Fruit fly (Drosophila melanogaster) whole organism, embryonic: ENCODE results near the gene CG34451.

Experiments used
- C15 ChIP-seq: fragments of 200-800 bp; sonication (Bioruptor generic); IDR thresholded peaks from 3 replicates; pipeline ENCODE4 v1.3.6; 2022; ENCODE audit warnings: missing biosample characterization, missing genetic modification characterization
- CG10431 ChIP-seq: fragments of 200-800 bp; sonication (Bioruptor generic); optimal IDR thresholded peaks from 3 replicates; lab custom pipeline; 2018; ENCODE audit warnings: missing biosample characterization, mild to moderate bottlenecking, missing genetic modification characterization
- CG11696 ChIP-seq: fragments of 200-800 bp; sonication (Bioruptor generic); IDR thresholded peaks from 2 replicates; pipeline ENCODE4 v1.3.6; 2022; ENCODE audit warnings: missing biosample characterization, missing genetic modification characterization
- CG12104 ChIP-seq: fragments of 200-800 bp; sonication (Bioruptor generic); optimal IDR thresholded peaks from 3 replicates; lab custom pipeline; 2016; ENCODE audit warnings: missing biosample characterization, missing genetic modification characterization
- CG15696 ChIP-seq: fragments of 200-800 bp; sonication (Bioruptor generic); optimal IDR thresholded peaks from 2 replicates; lab custom pipeline; 2019; ENCODE audit warnings: missing biosample characterization, mild to moderate bottlenecking, missing genetic modification characterization, moderate library complexity
- CG16863 ChIP-seq: fragments of 200-800 bp; sonication (Bioruptor generic); optimal IDR thresholded peaks from 3 replicates; lab custom pipeline; 2016; ENCODE audit warnings: missing biosample characterization, missing genetic modification characterization
- CG17612 ChIP-seq: fragments of 200-800 bp; sonication (Bioruptor generic); IDR thresholded peaks from 2 replicates; pipeline ENCODE4 v1.3.6; 2022; ENCODE audit warnings: missing biosample characterization, missing genetic modification characterization
- CG17829 ChIP-seq: fragments of 200-800 bp; optimal IDR thresholded peaks from 2 replicates; lab custom pipeline; 2019; ENCODE audit warnings: missing biosample characterization, mild to moderate bottlenecking, missing genetic modification characterization, moderate library complexity
- CG2202 ChIP-seq: fragments of 200-800 bp; sonication (Bioruptor generic); optimal IDR thresholded peaks from 2 replicates; lab custom pipeline; 2018; ENCODE audit warnings: missing biosample characterization, mild to moderate bottlenecking, missing genetic modification characterization
- CG2889 ChIP-seq: fragments of 200-800 bp; sonication (Bioruptor generic); IDR thresholded peaks from 3 replicates; pipeline ENCODE4 v1.3.6; 2022; ENCODE audit warnings: missing biosample characterization, missing genetic modification characterization
- CG3407 ChIP-seq: fragments of 200-800 bp; sonication (Bioruptor generic); optimal IDR thresholded peaks from 2 replicates; lab custom pipeline; 2018; ENCODE audit warnings: missing biosample characterization, mild to moderate bottlenecking, missing genetic modification characterization
- CG34422 ChIP-seq: fragments of 200-800 bp; sonication (Bioruptor generic); IDR thresholded peaks from 3 replicates; pipeline ENCODE4 v1.3.6; 2022; ENCODE audit warnings: missing biosample characterization, missing genetic modification characterization
- CG4282 ChIP-seq: fragments of 200-800 bp; sonication (Bioruptor generic); optimal IDR thresholded peaks from 2 replicates; lab custom pipeline; 2016; ENCODE audit warnings: missing biosample characterization, missing genetic modification characterization
- CG4424 ChIP-seq: fragments of 200-800 bp; sonication (Bioruptor generic); optimal IDR thresholded peaks from 3 replicates; lab custom pipeline; 2016; ENCODE audit warnings: missing biosample characterization, missing genetic modification characterization
- CG4707 ChIP-seq: fragments of 200-800 bp; sonication (Bioruptor generic); optimal IDR thresholded peaks from 2 replicates; lab custom pipeline; 2018; ENCODE audit warnings: missing biosample characterization, mild to moderate bottlenecking, missing genetic modification characterization, moderate library complexity
- CG7786 ChIP-seq: fragments of 200-800 bp; sonication (Bioruptor generic); optimal IDR thresholded peaks from 2 replicates; lab custom pipeline; 2016; ENCODE audit warnings: missing biosample characterization, missing genetic modification characterization
- CG8281 ChIP-seq: fragments of 200-800 bp; sonication (Bioruptor generic); optimal IDR thresholded peaks from 2 replicates; lab custom pipeline; 2018; ENCODE audit warnings: missing biosample characterization, mild to moderate bottlenecking, missing genetic modification characterization, moderate library complexity
- CG8478 ChIP-seq: fragments of >200 bp; optimal IDR thresholded peaks from 2 replicates; lab custom pipeline; 2018
- D ChIP-seq, 2 experiments: fragments of 200-800 bp in 1 of 2; fragments of >200 bp in 1 of 2; sonication (Bioruptor generic) in 1 of 2; optimal IDR thresholded peaks; 2 replicates in 1 of 2; 3 replicates in 1 of 2; lab custom pipeline; 2017; ENCODE audit warnings: mild to moderate bottlenecking in 1 of 2, missing biosample characterization in 1 of 2, missing genetic modification characterization in 1 of 2, missing genetic modification reagents in 1 of 2
- Dbx ChIP-seq: fragments of 200-800 bp; sonication (Bioruptor generic); IDR thresholded peaks from 3 replicates; pipeline ENCODE4 v1.3.6; 2022; ENCODE audit warnings: missing biosample characterization, missing genetic modification characterization
- Doc3 ChIP-seq: fragments of 200-800 bp; sonication (Bioruptor generic); IDR thresholded peaks from 3 replicates; pipeline ENCODE4 v1.3.6; 2022; ENCODE audit warnings: missing biosample characterization, missing genetic modification characterization; ENCODE audit not compliant: partially characterized antibody
- Ets97D ChIP-seq: fragments of 200-800 bp; sonication (Bioruptor generic); optimal IDR thresholded peaks from 3 replicates; lab custom pipeline; 2016; ENCODE audit warnings: missing biosample characterization, missing genetic modification characterization
- Hsf ChIP-seq: fragments of 200-800 bp; sonication (Bioruptor generic); optimal IDR thresholded peaks from 3 replicates; lab custom pipeline; 2016; ENCODE audit warnings: missing biosample characterization, missing genetic modification characterization
- Kr ChIP-seq: fragments of 200-800 bp; sonication (Bioruptor generic); optimal IDR thresholded peaks from 2 replicates; lab custom pipeline; 2017; ENCODE audit warnings: missing biosample characterization, mild to moderate bottlenecking, missing genetic modification characterization
- NK7.1 ChIP-seq: fragments of 200-800 bp; sonication (Bioruptor generic); optimal IDR thresholded peaks from 3 replicates; lab custom pipeline; 2016; ENCODE audit warnings: missing biosample characterization, missing genetic modification characterization
- Xbp1 ChIP-seq: fragments of 200-800 bp; sonication (Bioruptor generic); optimal IDR thresholded peaks from 3 replicates; lab custom pipeline; 2016; ENCODE audit warnings: missing biosample characterization, mild to moderate bottlenecking, missing genetic modification characterization
- ara ChIP-seq: fragments of 200-800 bp; sonication (Bioruptor generic); IDR thresholded peaks from 2 replicates; pipeline ENCODE4 v1.3.6; 2022; ENCODE audit warnings: missing biosample characterization, missing genetic modification characterization
- bab2 ChIP-seq: fragments of 200-800 bp; sonication (Bioruptor generic); optimal IDR thresholded peaks from 2 replicates; lab custom pipeline; 2016; ENCODE audit warnings: missing biosample characterization, missing genetic modification characterization
- bcd ChIP-seq: fragments of 200-800 bp; sonication (Bioruptor generic); optimal IDR thresholded peaks from 2 replicates; lab custom pipeline; 2017; ENCODE audit warnings: missing biosample characterization, mild to moderate bottlenecking, missing genetic modification characterization
- bigmax ChIP-seq: fragments of 200-800 bp; sonication (Bioruptor generic); optimal IDR thresholded peaks from 2 replicates; lab custom pipeline; 2018; ENCODE audit warnings: missing biosample characterization, mild to moderate bottlenecking, missing genetic modification characterization
- chinmo ChIP-seq: fragments of 200-800 bp; sonication (Bioruptor generic); IDR thresholded peaks from 4 replicates; pipeline ENCODE4 v1.3.6; 2022; ENCODE audit warnings: missing biosample characterization, missing genetic modification characterization; ENCODE audit not compliant: partially characterized antibody
- crc ChIP-seq: fragments of 200-800 bp; sonication (Bioruptor generic); optimal IDR thresholded peaks from 2 replicates; lab custom pipeline; 2016; ENCODE audit warnings: missing biosample characterization, missing genetic modification characterization
- crp ChIP-seq, 2 experiments: fragments of 200-800 bp; sonication (Bioruptor generic); optimal IDR thresholded peaks; 2 replicates in 1 of 2; 3 replicates in 1 of 2; lab custom pipeline; 2017; ENCODE audit warnings: missing biosample characterization in 2 of 2, missing genetic modification characterization in 2 of 2, mild to moderate bottlenecking in 1 of 2, moderate library complexity in 1 of 2
- cwo ChIP-seq: fragments of 200-800 bp; sonication (Bioruptor generic); optimal IDR thresholded peaks from 3 replicates; lab custom pipeline; 2017; ENCODE audit warnings: missing biosample characterization, missing genetic modification characterization, mild to moderate bottlenecking, moderate library complexity, missing genetic modification reagents
- dysf ChIP-seq: fragments of 200-800 bp; sonication (Bioruptor generic); IDR thresholded peaks from 3 replicates; pipeline ENCODE4 v1.3.6; 2022; ENCODE audit warnings: missing biosample characterization, missing genetic modification characterization
- ewg ChIP-seq: fragments of 200-800 bp; sonication (Bioruptor generic); optimal IDR thresholded peaks from 3 replicates; lab custom pipeline; 2017; ENCODE audit warnings: mild to moderate bottlenecking, missing biosample characterization, missing genetic modification reagents, missing genetic modification characterization
- fu2 ChIP-seq: fragments of 200-800 bp; sonication (Bioruptor generic); optimal IDR thresholded peaks from 2 replicates; lab custom pipeline; 2016; ENCODE audit warnings: missing biosample characterization, missing genetic modification characterization
- gcm ChIP-seq: fragments of 200-800 bp; sonication (Bioruptor generic); optimal IDR thresholded peaks from 2 replicates; lab custom pipeline; 2019; ENCODE audit warnings: missing biosample characterization, mild to moderate bottlenecking, missing genetic modification characterization, moderate library complexity
- gcm2 ChIP-seq: fragments of 200-800 bp; sonication (Bioruptor generic); optimal IDR thresholded peaks from 2 replicates; lab custom pipeline; 2016; ENCODE audit warnings: missing biosample characterization, missing genetic modification characterization
- gsb-n ChIP-seq: fragments of 200-800 bp; sonication (Bioruptor generic); optimal IDR thresholded peaks from 3 replicates; lab custom pipeline; 2018; ENCODE audit warnings: missing biosample characterization, mild to moderate bottlenecking, missing genetic modification characterization
- hkb ChIP-seq, 2 experiments: fragments of 200-800 bp in 1 of 2; fragments of >200 bp in 1 of 2; sonication (Bioruptor generic) in 1 of 2; IDR thresholded peaks in 1 of 2; optimal IDR thresholded peaks in 1 of 2; 2 replicates each; pipeline versions ENCODE4 v1.3.6 to Lab custom; 2017 to 2022; ENCODE audit warnings: missing biosample characterization in 1 of 2, missing genetic modification characterization in 1 of 2
- ken ChIP-seq: fragments of 200-800 bp; sonication (Bioruptor generic); IDR thresholded peaks from 3 replicates; pipeline ENCODE4 v1.3.6; 2022; ENCODE audit warnings: missing biosample characterization, missing genetic modification characterization
- oc ChIP-seq: fragments of 200-800 bp; sonication (Bioruptor generic); optimal IDR thresholded peaks from 2 replicates; lab custom pipeline; 2018; ENCODE audit warnings: missing biosample characterization, mild to moderate bottlenecking, missing genetic modification characterization, moderate library complexity
- seq ChIP-seq: fragments of 200-800 bp; sonication (Bioruptor generic); IDR thresholded peaks from 2 replicates; pipeline ENCODE4 v1.3.6; 2022; ENCODE audit warnings: missing biosample characterization, missing genetic modification characterization
- sima ChIP-seq: fragments of 200-800 bp; sonication (Bioruptor generic); optimal IDR thresholded peaks from 2 replicates; lab custom pipeline; 2016; ENCODE audit warnings: missing biosample characterization, missing genetic modification characterization
- slbo ChIP-seq: fragments of 200-800 bp; sonication (Bioruptor generic); IDR thresholded peaks from 2 replicates; pipeline ENCODE4 v1.3.6; 2022; ENCODE audit warnings: missing biosample characterization, missing genetic modification characterization
- tna ChIP-seq: fragments of 200-800 bp; sonication (Bioruptor generic); IDR thresholded peaks from 2 replicates; pipeline ENCODE4 v1.3.6; 2022; ENCODE audit warnings: missing biosample characterization, missing genetic modification characterization; ENCODE audit not compliant: partially characterized antibody
- unc-4 ChIP-seq: fragments of 200-800 bp; sonication (Bioruptor generic); IDR thresholded peaks from 2 replicates; pipeline ENCODE4 v1.3.6; 2022; ENCODE audit warnings: missing biosample characterization, missing genetic modification characterization; ENCODE audit not compliant: partially characterized antibody
- zf30C ChIP-seq: fragments of 200-800 bp; sonication (Bioruptor generic); optimal IDR thresholded peaks from 3 replicates; lab custom pipeline; 2018; ENCODE audit warnings: missing biosample characterization, mild to moderate bottlenecking, missing genetic modification characterization

CG34451 gene

DNA sequence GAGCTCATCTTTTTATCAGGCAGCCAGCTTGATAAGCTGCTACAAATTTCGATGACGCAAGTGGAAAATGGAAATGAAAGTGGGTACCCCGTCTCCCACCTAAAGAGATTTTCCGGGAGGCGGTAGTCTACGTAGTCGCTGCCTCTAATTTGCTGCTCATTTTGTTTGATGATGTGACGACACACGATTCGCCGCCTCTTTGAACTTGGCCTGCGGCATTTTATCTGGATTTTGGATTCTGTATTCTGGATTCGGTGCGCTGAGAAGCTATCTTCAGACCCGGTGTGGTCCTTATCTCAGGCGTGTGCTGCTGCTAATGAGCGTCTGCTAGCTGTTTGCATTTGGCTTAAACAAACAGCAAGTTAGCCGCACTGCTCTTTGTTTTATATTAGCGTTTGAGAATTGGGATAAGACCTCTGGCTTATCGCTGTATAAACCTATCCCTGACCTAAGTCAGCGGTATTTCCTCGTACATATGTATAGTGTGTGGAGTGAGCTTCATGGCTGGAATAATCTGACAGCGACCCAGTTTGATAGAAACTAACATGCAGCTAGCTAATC, 22.1 kb upstream of the CG34451 start (continued):
- TF ChIP-seq C15 (GFP tag; lab: Robert Waterston, UW) (no peak), CG4424 (GFP tag; lab: Kevin White, UChicago) (no peak), CG7786 (GFP tag; lab: Kevin White, UChicago) (peak; percentile 7), CG3407 (GFP tag; lab: Kevin White, UChicago) (peak; percentile 77), seq (GFP tag; lab: Robert Waterston, UW) (peak; percentile 71), CG8478 (lab: Kevin White, UChicago) (no peak), oc (peak; percentile 50), CG16863 (peak; percentile 65), cwo (peak; percentile 28), ewg (peak; percentile 5), CG15696 (tag; lab: Kevin White, UChicago) (peak; percentile 69), CG8281 (tag; lab: Kevin White, UChicago) (peak; percentile 29), crp (GFP tag; optimal IDR thresholded peaks at IDR 0.05; lab: Kevin White, UChicago) (peak in 1 of 2 experiments; percentile 2), gcm2 (GFP tag; lab: Kevin White, UChicago) (no peak), fu2 (no peak), CG2889 (no peak), Dbx (GFP tag; lab: Robert Waterston, UW) (peak; percentile 47; the same call in 1 of the 3 replicates), hkb (optimal IDR thresholded peaks at IDR 0.05; lab: Kevin White, UChicago) (no peak), hkb (GFP tag; IDR thresholded peaks at IDR 0.05; lab: Robert Waterston, UW) (peak; percentile 80), Hsf (GFP tag; lab: Kevin White, UChicago) (no peak), sima (GFP tag; lab: Kevin White, UChicago) (peak; percentile 40), CG11696 (GFP tag; lab: Robert Waterston, UW) (no peak), ken (0 out of 3 replicates have a peak, but pooled peaks have one; percentile 36), ara (GFP tag; lab: Robert Waterston, UW) (peak; percentile 76), Doc3 (no peak), CG34422 (no peak), Ets97D (GFP tag; lab: Kevin White, UChicago) (no peak), Xbp1 (GFP tag; lab: Kevin White, UChicago) (peak; percentile 4), zf30C (GFP tag; lab: Kevin White, UChicago) (no peak), bab2 (peak; percentile 74), chinmo (GFP tag; lab: Robert Waterston, UW) (no peak), crc (GFP tag; lab: Kevin White, UChicago) (no peak), CG17829 (tag; lab: Kevin White, UChicago) (no peak), CG4282 (GFP tag; lab: Kevin White, UChicago) (peak; percentile 0), CG10431 (GFP tag; lab: Kevin White, UChicago) (no peak), unc-4 (GFP tag; lab: Robert Waterston, UW) (no peak), CG4707 (GFP tag; lab: Kevin White, UChicago) (peak; percentile 51), CG12104 (GFP tag; lab: Kevin White, UChicago) (peak; percentile 35), bigmax (no peak), tna (GFP tag; lab: Robert Waterston, UW) (no peak), Kr (GFP tag; lab: Kevin White, UChicago) (no peak), slbo (no peak), NK7.1 (GFP tag; lab: Kevin White, UChicago) (peak; percentile 30), CG17612 (0 out of 2 replicates have a peak, but pooled peaks have one; percentile 50), gcm (GFP tag; lab: Kevin White, UChicago) (peak; percentile 11), gsb-n (peak; percentile 43), bcd (GFP tag; lab: Kevin White, UChicago) (peak; percentile 59), dysf (GFP tag; lab: Robert Waterston, UW) (no peak), D (optimal IDR thresholded peaks at IDR 0.05; lab: Kevin White, UChicago) (no peak), D (GFP tag; optimal IDR thresholded peaks at IDR 0.05; lab: Kevin White, UChicago) (peak; percentile 43), CG2202 (tag; lab: Kevin White, UChicago) (peak; percentile 67)
